Worm (Caenorhabditis elegans): ENCODE data around the gene pdha-1.

Gene pdha-1

ce11 chrII:8028246-8028694 is 37.8 kb upstream of the pdha-1 start (continued):
- TF ChIP-seq chd-7 (tag; optimal IDR thresholded peaks at IDR 0.05) (peak; percentile 91), madf-6 (GFP tag; IDR thresholded peaks at IDR 0.05) (peak; percentile 38; the same call in 1 of the 2 replicates), nhr-27 (tag; optimal IDR thresholded peaks at IDR 0.05) (no peak), nhr-90 (tag; optimal IDR thresholded peaks at IDR 0.05) (peak; percentile 72), Y56A3A.18 (GFP tag; IDR thresholded peaks at IDR 0.05) (no peak), rcor-1 (GFP tag; IDR thresholded peaks at IDR 0.05) (peak; percentile 61), lir-1 (GFP tag; conservative IDR thresholded peaks at IDR 0.05) (peak; percentile 95), mxl-1 (tag; optimal IDR thresholded peaks at IDR 0.05) (no peak), mcd-1 (GFP tag; IDR thresholded peaks at IDR 0.05) (peak; percentile 91), lin-40 (tag; optimal IDR thresholded peaks at IDR 0.05) (peak; percentile 90), F57A8.1 (GFP tag; optimal IDR thresholded peaks at IDR 0.05) (no peak), ccch-3 (GFP tag; optimal IDR thresholded peaks at IDR 0.05) (no peak), F49E8.2 (tag; optimal IDR thresholded peaks at IDR 0.05; ENCODE audit: insufficient read depth) (no peak), K11D2.4 (GFP tag; IDR thresholded peaks at IDR 0.05) (peak; percentile 93), F22D6.2 (tag; optimal IDR thresholded peaks at IDR 0.05) (peak; percentile 70), rpc-1 (optimal IDR thresholded peaks at IDR 0.05) (no peak), rpc-1 (tag; optimal IDR thresholded peaks at IDR 0.05) (no peak), bed-1 (GFP tag; IDR thresholded peaks at IDR 0.05) (no peak), nfya-2 (GFP tag; IDR thresholded peaks at IDR 0.05) (no peak), efl-1 (GFP tag; optimal IDR thresholded peaks at IDR 0.05) (peak; percentile 30), pha-4 (tag; optimal IDR thresholded peaks at IDR 0.05) (no peak), T26A5.8 (tag; optimal IDR thresholded peaks at IDR 0.05) (peak; percentile 18), ztf-22 (GFP tag; optimal IDR thresholded peaks at IDR 0.05) (peak; percentile 72), die-1 (tag; optimal IDR thresholded peaks at IDR 0.05) (peak; percentile 65), dpff-1 (tag; optimal IDR thresholded peaks at IDR 0.05) (no peak), snpc-1.3 (tag; optimal IDR thresholded peaks at IDR 0.05; ENCODE audit: insufficient read depth) (no peak), egrh-3 (GFP tag; IDR thresholded peaks at IDR 0.05) (peak; percentile 88), atf-7 (tag; optimal IDR thresholded peaks at IDR 0.05) (peak; percentile 83), ztf-18 (tag; optimal IDR thresholded peaks at IDR 0.05) (peak; percentile 78), nhr-120 (GFP tag; IDR thresholded peaks at IDR 0.05) (no peak), aptf-2 (GFP tag; conservative IDR thresholded peaks at IDR 0.05) (no peak)

DNA sequence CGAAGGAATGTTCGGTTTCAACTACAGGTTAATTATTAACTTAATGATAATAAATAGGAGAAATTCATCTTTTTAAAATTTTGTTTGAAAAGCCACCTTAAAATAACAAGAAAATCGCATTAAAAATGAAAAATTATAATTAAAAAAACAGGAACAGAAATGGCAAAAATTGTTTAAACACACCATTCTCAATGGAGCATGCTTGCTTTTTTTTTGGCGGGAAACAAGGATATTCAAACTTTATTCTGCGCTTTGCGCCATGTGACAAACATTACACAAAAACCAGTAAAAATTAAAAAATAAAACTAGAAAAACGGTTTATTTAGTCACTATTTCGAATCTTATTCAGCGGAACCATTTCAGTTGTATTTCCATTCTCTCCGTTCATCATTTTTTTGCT is 37.4 kb upstream of the pdha-1 start:
- TF ChIP-seq efl-1 (GFP tag; optimal IDR thresholded peaks at IDR 0.05), result peak; percentile 41
- no peak for TF ChIP-seq pbrm-1 (GFP tag; IDR thresholded peaks at IDR 0.05)
- no peak for TF ChIP-seq Y95B8A.8 (GFP tag; IDR thresholded peaks at IDR 0.05)

- no peak for TF ChIP-seq nhr-120 (GFP tag; IDR thresholded peaks at IDR 0.05)
- TF ChIP-seq tbp1 (GFP tag; optimal IDR thresholded peaks at IDR 0.05), result peak; percentile 5
- TF ChIP-seq atf-7 (tag; optimal IDR thresholded peaks at IDR 0.05), result peak; percentile 26
- no peak for TF ChIP-seq F49E8.2 (tag; optimal IDR thresholded peaks at IDR 0.05; ENCODE audit: insufficient read depth)
- TF ChIP-seq snpc-3.4 (tag; optimal IDR thresholded peaks at IDR 0.05), result no peak
- peak; percentile 94 for TF ChIP-seq nhr-80 (tag; optimal IDR thresholded peaks at IDR 0.05)
- TF ChIP-seq ets-4 (GFP tag; optimal IDR thresholded peaks at IDR 0.05), result no peak
Observed at ce11 chrII:8032657-8033056, 33.4 kb upstream of the pdha-1 start, which contains the start of gene nrf-6. nrf-6 (minus strand) TSS chrII:8032708.
